Fruit fly (Drosophila melanogaster): ENCODE results near the gene mRpL48.

DNA sequence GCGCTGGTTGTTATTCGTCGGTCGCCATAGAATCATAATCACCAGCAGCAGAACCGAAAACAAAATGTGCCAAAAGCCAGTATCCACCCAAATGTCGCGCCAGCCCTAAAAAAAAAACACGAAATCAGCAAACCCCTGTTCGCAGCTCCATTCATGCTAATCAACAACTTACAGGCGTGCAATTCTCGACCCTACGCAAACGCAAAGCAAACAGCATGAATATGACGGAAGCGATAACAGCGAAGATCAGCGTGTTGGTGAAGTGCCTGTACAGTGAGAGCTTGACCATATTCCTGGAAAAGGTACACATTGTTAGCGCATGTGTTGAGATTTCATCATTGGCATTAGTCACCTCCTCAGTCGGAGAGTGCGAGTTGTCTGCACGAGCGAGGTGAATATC, 2.2 kb upstream of the mRpL48 start:
- TF ChIP-seq CG7045 (GFP tag; optimal IDR thresholded peaks at IDR 0.05) (no peak), CG11617 (GFP tag; optimal IDR thresholded peaks at IDR 0.05) (no peak), ovo (GFP tag; optimal IDR thresholded peaks at IDR 0.05) (no peak), Clk (GFP tag; optimal IDR thresholded peaks at IDR 0.05) (no peak), kay (GFP tag; ENCODE audit: borderline replicate concordance) (no peak), cnc (optimal IDR thresholded peaks at IDR 0.05) (no peak), tj (GFP tag; optimal IDR thresholded peaks at IDR 0.05) (no peak)

All from whole organism, adult.